Worm (Caenorhabditis elegans): Measurements from ENCODE around the gene T26A5.6.

- TF ChIP-seq ceh-27 (GFP tag; optimal IDR thresholded peaks at IDR 0.05) (no peak), Y79H2A.3 (GFP tag; conservative IDR thresholded peaks at IDR 0.05) (no peak), C17E4.6 (GFP tag; IDR thresholded peaks at IDR 0.05) (no peak), tbp1 (GFP tag; optimal IDR thresholded peaks at IDR 0.05) (no peak), lsl-1 (GFP tag; optimal IDR thresholded peaks at IDR 0.05) (no peak), unc-130 (GFP tag; optimal IDR thresholded peaks at IDR 0.05) (no peak), F23B12.7 (tag; optimal IDR thresholded peaks at IDR 0.05; ENCODE audit: insufficient read depth) (no peak), pha-4 (tag; optimal IDR thresholded peaks at IDR 0.05) (no peak), nfyb-1 (GFP tag; IDR thresholded peaks at IDR 0.05) (no peak)
Observed at ce11 chrIII:6420201-6420600, 30.3 kb downstream of the T26A5.6 start.
